Worm (Caenorhabditis elegans) whole organism, midembryonic: ENCODE data around the gene M117.3.

Experiments
- T22C8.4 ChIP-seq: fragments of 200-800 bp; sonication (Bioruptor generic); IDR thresholded peaks from 2 replicates; pipeline ENCODE4 v1.3.6; 2022; ENCODE audit warnings: missing genetic modification characterization, missing compliant biosample characterization
- cog-1 ChIP-seq: sonication (generic microtip); optimal IDR thresholded peaks from 2 replicates; lab custom pipeline; 2016; ENCODE audit warnings: missing genetic modification characterization, missing compliant biosample characterization
- klf-2 ChIP-seq: fragments of 200-800 bp; sonication (Bioruptor generic); conservative IDR thresholded peaks from 2 replicates; pipeline ENCODE4 v1.3.6; 2022; ENCODE audit warnings: missing genetic modification reagents, missing genetic modification characterization, missing compliant biosample characterization
- med-1 ChIP-seq: sonication (generic microtip); optimal IDR thresholded peaks from 2 replicates; lab custom pipeline; 2017; ENCODE audit warnings: missing genetic modification characterization, mild to moderate bottlenecking, missing compliant biosample characterization, antibody characterized with exemption, missing genetic modification reagents; ENCODE audit not compliant: insufficient read depth
- ref-1 ChIP-seq: fragments of 200-800 bp; sonication (Bioruptor generic); conservative IDR thresholded peaks from 2 replicates; pipeline ENCODE4 v1.3.6; 2022; ENCODE audit warnings: missing genetic modification reagents, missing genetic modification characterization, missing compliant biosample characterization
- tab-1 ChIP-seq: fragments of 200-800 bp; sonication (Bioruptor generic); IDR thresholded peaks from 2 replicates; pipeline ENCODE4 v1.3.6; 2022; ENCODE audit warnings: missing genetic modification characterization, missing compliant biosample characterization
- ztf-23 ChIP-seq: fragments of 200-800 bp; sonication (Bioruptor generic); IDR thresholded peaks from 2 replicates; pipeline ENCODE4 v1.3.6; 2022; ENCODE audit warnings: missing genetic modification reagents, missing genetic modification characterization, missing compliant biosample characterization
- ztf-29 ChIP-seq: fragments of 200-800 bp; sonication (Bioruptor generic); IDR thresholded peaks from 2 replicates; pipeline ENCODE4 v1.3.6; 2022; ENCODE audit warnings: missing genetic modification reagents, missing genetic modification characterization, missing compliant biosample characterization

DNA sequence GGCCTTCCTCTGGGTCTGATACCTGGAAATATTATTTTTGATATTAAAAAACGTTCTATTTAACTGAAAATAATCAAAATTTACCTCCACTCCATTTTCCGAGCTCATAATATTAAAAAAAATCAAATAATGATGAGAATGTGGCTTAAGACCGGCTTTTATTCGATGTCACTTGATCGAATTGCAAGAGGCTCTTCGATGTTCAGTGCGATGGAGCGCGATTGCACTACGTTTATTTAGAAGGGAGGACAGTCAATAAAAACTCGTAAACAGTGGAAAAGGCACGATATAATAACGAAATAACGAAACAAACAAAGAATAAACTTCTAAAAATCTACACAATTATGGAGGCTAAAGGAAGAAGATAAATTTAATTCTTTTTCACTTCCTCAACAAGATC lies 32.8 kb downstream of the M117.3 start, which contains the start of gene tag-30:
- no peak for TF ChIP-seq ztf-23 (GFP tag; lab: Robert Waterston, UW)
- TF ChIP-seq klf-2 = no peak
- no peak for TF ChIP-seq T22C8.4 (GFP tag; lab: Robert Waterston, UW)
- no peak for TF ChIP-seq cog-1
- no peak for TF ChIP-seq ztf-29 (GFP tag; lab: Robert Waterston, UW)
- no peak for TF ChIP-seq ref-1 (GFP tag; lab: Robert Waterston, UW)
- TF ChIP-seq tab-1 = no peak
- no peak for TF ChIP-seq med-1 (GFP tag; lab: Kevin White, UChicago)
